Worm (Caenorhabditis elegans) whole organism, L4 larva: ENCODE results near the gene asp-8.

Experiments used
- fkh-10 ChIP-seq: fragments of 150-350 bp; optimal IDR thresholded peaks from 2 replicates; lab custom pipeline; 2014; ENCODE audit warnings: missing biosample characterization, missing genetic modification reagents, missing genetic modification characterization
- lin-29 ChIP-seq: fragments of 200-800 bp; sonication (Bioruptor generic); IDR thresholded peaks from 2 replicates; pipeline ENCODE4 v1.3.6; 2022; ENCODE audit warnings: missing genetic modification reagents, missing genetic modification characterization, missing compliant biosample characterization

DNA sequence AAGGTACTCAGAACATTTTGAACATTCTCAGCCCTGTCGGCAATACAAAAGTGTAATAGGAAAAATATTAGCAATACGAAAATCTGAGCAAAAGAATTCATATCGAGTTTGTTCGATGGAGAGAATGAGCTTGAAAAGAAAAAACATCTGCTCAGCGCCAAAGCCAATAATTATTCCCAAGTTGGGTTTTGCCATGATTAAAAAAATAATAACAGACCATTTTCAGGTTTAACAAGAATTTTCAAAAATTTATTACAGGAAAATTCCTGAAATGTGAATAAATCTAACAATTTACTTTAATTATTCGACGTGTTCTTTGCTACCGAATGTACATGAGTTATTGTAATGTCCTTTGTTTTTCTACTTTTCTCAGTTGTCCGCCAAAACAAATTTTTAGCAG lies 8.0 kb downstream of the asp-8 start, which contains the start of gene irld-38:
- TF ChIP-seq fkh-10 (GFP tag; lab: Kevin White, UChicago) (no peak), lin-29 (GFP tag; lab: Robert Waterston, UW) (no peak)
